Worm (Caenorhabditis elegans): Measurements from ENCODE around the gene T23F2.4.

- TF ChIP-seq ama-1 (optimal IDR thresholded peaks at IDR 0.05) (no peak), flt-1 (GFP tag; IDR thresholded peaks at IDR 0.05) (no peak), B0310.2 (tag; optimal IDR thresholded peaks at IDR 0.05) (no peak), hmg-4 (GFP tag; optimal IDR thresholded peaks at IDR 0.05) (no peak)
These were observed 36.0 kb downstream of the T23F2.4 start for ce11 chrX:5478875-5479274.
